Fruit fly (Drosophila melanogaster): Measurements from ENCODE around the gene CG10600.
A peak's percentile ranks its signal among the peaks of the same experiment; 100 is the strongest.

The CG10600 gene

DNA sequence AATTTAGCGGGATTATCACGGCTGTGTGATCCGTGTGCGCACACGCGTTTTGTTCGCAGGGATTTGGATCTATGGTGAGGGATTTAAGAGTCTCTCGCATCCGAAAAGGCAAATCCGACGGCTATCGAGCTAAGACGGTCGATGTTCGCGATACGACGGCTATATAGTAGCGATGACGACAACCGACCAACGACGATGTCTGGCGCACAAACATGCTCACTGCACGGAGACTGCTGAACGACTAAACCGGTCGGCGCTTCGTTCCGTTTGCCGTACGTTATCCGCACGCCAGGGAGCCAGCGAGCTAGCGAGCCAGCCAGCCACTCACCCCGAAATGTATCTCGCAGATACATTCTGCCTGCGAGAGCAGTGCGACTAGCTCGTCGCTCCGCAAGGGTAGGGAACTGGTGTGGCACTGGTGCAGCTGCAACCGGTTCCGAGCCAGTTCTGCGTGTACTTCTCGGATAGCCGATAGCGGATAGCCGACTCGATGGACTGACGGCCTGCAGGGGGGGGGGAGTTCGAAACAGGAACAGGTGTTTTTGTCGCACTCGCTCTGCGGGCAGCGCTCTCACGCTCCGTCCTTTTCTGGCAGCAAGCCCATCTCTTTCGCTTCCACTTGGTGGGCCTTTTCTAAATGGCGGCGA, 41.7 kb upstream of the CG10600 start, which contains the start of gene tup (continued):
- TF ChIP-seq CG8290 (GFP tag; optimal IDR thresholded peaks at IDR 0.05) (no peak), CG8290 (tag; optimal IDR thresholded peaks at IDR 0.05) (peak in 1 of 2 experiments; percentile 27), Sry-β (GFP tag; optimal IDR thresholded peaks at IDR 0.05) (no peak), Hand (GFP tag; optimal IDR thresholded peaks at IDR 0.05) (no peak), CG12104 (GFP tag; optimal IDR thresholded peaks at IDR 0.05) (no peak), chinmo (GFP tag; IDR thresholded peaks at IDR 0.05; ENCODE audit: partially characterized antibody) (peak; percentile 97), pan (optimal IDR thresholded peaks at IDR 0.05) (no peak), pan (GFP tag; optimal IDR thresholded peaks at IDR 0.05 in 1 of 2, IDR thresholded peaks at IDR 0.05 in 1 of 2) (no peak), MTF-1 (GFP tag; optimal IDR thresholded peaks at IDR 0.05; ENCODE audit: borderline replicate concordance) (no peak), CG3407 (GFP tag; optimal IDR thresholded peaks at IDR 0.05) (no peak), fru (optimal IDR thresholded peaks at IDR 0.05) (no peak), Asciz (GFP tag; optimal IDR thresholded peaks at IDR 0.05) (no peak), toy (GFP tag; IDR thresholded peaks at IDR 0.05) (no peak), CG2875 (GFP tag; optimal IDR thresholded peaks at IDR 0.05) (no peak), Hr3 (GFP tag; optimal IDR thresholded peaks at IDR 0.05) (no peak), CG4424 (GFP tag; optimal IDR thresholded peaks at IDR 0.05) (no peak), ATbp (GFP tag; optimal IDR thresholded peaks at IDR 0.05) (no peak), nau (GFP tag; optimal IDR thresholded peaks at IDR 0.05) (peak; percentile 42), CG18619 (GFP tag; optimal IDR thresholded peaks at IDR 0.05) (no peak), CG8388 (GFP tag; optimal IDR thresholded peaks at IDR 0.05) (no peak), sens-2 (GFP tag; IDR thresholded peaks at IDR 0.05) (no peak), CG15073 (GFP tag; optimal IDR thresholded peaks at IDR 0.05) (no peak), Dip3 (GFP tag; optimal IDR thresholded peaks at IDR 0.05) (no peak), fd102C (GFP tag; optimal IDR thresholded peaks at IDR 0.05) (no peak), Antp (GFP tag; optimal IDR thresholded peaks at IDR 0.05) (no peak), ems (GFP tag; optimal IDR thresholded peaks at IDR 0.05) (no peak), CG31365 (tag; optimal IDR thresholded peaks at IDR 0.05) (no peak), TFAM (GFP tag; optimal IDR thresholded peaks at IDR 0.05) (no peak), CG4820 (GFP tag; optimal IDR thresholded peaks at IDR 0.05) (no peak), CG10543 (GFP tag; optimal IDR thresholded peaks at IDR 0.05) (peak; percentile 71), Stat92E (GFP tag; optimal IDR thresholded peaks at IDR 0.05) (peak in 1 of 3 experiments; percentile 61), CG31441 (GFP tag; IDR thresholded peaks at IDR 0.05) (no peak), Ravus (GFP tag; IDR thresholded peaks at IDR 0.05) (no peak), CG3838 (GFP tag; optimal IDR thresholded peaks at IDR 0.05) (no peak), z (GFP tag; IDR thresholded peaks at IDR 0.05) (no peak), CG33213 (GFP tag; optimal IDR thresholded peaks at IDR 0.05) (no peak), CG7987 (GFP tag; optimal IDR thresholded peaks at IDR 0.05) (no peak), pb (GFP tag; optimal IDR thresholded peaks at IDR 0.05) (no peak), CG13775 (GFP tag; optimal IDR thresholded peaks at IDR 0.05) (no peak), Pdp1 (GFP tag; optimal IDR thresholded peaks at IDR 0.05) (peak in 1 of 2 experiments; percentile 24), CG4404 (GFP tag; IDR thresholded peaks at IDR 0.05) (no peak), ash1 (GFP tag; optimal IDR thresholded peaks at IDR 0.05) (peak; percentile 51), CG33557 (GFP tag; optimal IDR thresholded peaks at IDR 0.05) (peak; percentile 26), vnd (GFP tag; IDR thresholded peaks at IDR 0.05; ENCODE audit: partially characterized antibody) (no peak), Mes4 (GFP tag; optimal IDR thresholded peaks at IDR 0.05) (no peak), NFAT (GFP tag; IDR thresholded peaks at IDR 0.05) (no peak), jigr1 (GFP tag; IDR thresholded peaks at IDR 0.05) (no peak), Jarid2 (GFP tag; optimal IDR thresholded peaks at IDR 0.05) (peak; percentile 91), gcm2 (GFP tag; optimal IDR thresholded peaks at IDR 0.05) (peak; percentile 25), CG2712 (tag; optimal IDR thresholded peaks at IDR 0.05) (peak; percentile 26), CG18476 (GFP tag; optimal IDR thresholded peaks at IDR 0.05) (no peak)

Data from whole organism, embryonic.